Fruit fly (Drosophila melanogaster): ENCODE data around the gene CG34452.

CG34452 gene

DNA sequence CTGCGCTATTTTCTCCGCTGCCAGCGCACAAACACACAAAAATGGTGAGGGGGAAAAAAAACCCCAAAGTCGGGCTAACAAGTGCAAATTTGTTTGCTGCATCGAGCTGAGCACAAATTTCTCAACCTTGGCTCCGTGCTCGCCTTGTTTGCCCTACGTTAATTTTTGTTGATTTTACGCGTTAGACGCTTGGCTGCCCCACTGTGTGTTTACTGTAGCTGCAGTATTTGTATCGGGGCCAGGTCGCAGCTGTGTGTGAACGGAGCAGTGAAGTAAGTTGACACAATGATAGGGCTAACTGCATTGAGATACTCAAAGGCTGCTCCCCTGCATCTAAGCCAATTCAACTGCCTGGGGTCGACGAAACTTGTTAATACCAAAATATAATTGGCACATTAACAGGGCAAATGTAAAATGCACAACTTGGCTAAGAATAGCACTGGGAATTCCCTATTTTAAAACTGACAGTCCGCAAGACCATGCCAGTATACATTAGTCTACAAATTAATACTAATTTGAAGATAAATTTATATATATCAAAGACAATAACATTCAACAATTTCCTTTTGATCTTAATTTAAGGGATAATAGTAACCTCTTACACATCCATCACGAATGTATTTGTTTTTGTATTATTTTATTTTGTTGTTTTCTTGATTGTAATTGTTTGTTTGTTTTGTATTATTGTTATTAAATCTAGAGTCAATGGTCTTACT is 28.2 kb upstream of the CG34452 start, which contains the start of gene CG42571 (continued):
- TF ChIP-seq CG7963 (GFP tag; IDR thresholded peaks at IDR 0.05; ENCODE audit: partially characterized antibody) (no peak), Med (GFP tag) (peak; percentile 87), ap (GFP tag; IDR thresholded peaks at IDR 0.05) (no peak), PHDP (tag; optimal IDR thresholded peaks at IDR 0.05) (peak; percentile 57), nmo (GFP tag; optimal IDR thresholded peaks at IDR 0.05) (no peak), dan (GFP tag; IDR thresholded peaks at IDR 0.05) (no peak), crol (GFP tag; IDR thresholded peaks at IDR 0.05) (no peak), az2 (GFP tag; optimal IDR thresholded peaks at IDR 0.05) (no peak), Aef1 (GFP tag; IDR thresholded peaks at IDR 0.05) (no peak), CG16813 (GFP tag; IDR thresholded peaks at IDR 0.05; ENCODE audit: partially characterized antibody) (no peak), slbo (GFP tag; IDR thresholded peaks at IDR 0.05) (no peak), Bgb (GFP tag; IDR thresholded peaks at IDR 0.05; ENCODE audit: partially characterized antibody) (no peak), lola (GFP tag; optimal IDR thresholded peaks at IDR 0.05) (peak in 1 of 3 experiments; percentile 31), CG6813 (GFP tag; optimal IDR thresholded peaks at IDR 0.05) (peak; percentile 71), Doc3 (GFP tag; IDR thresholded peaks at IDR 0.05; ENCODE audit: partially characterized antibody) (no peak), tin (GFP tag; optimal IDR thresholded peaks at IDR 0.05) (no peak), usp (GFP tag; optimal IDR thresholded peaks at IDR 0.05) (no peak), CG12236 (GFP tag; optimal IDR thresholded peaks at IDR 0.05) (peak; percentile 65), CG17612 (GFP tag; IDR thresholded peaks at IDR 0.05) (no peak), CG32772 (GFP tag; IDR thresholded peaks at IDR 0.05) (no peak), ssp (GFP tag; IDR thresholded peaks at IDR 0.05) (no peak), CG3065 (GFP tag; optimal IDR thresholded peaks at IDR 0.05) (peak; percentile 8), zfh1 (GFP tag; IDR thresholded peaks at IDR 0.05) (peak; percentile 71; the same call in 2 of the 3 replicates), Atf6 (GFP tag; IDR thresholded peaks at IDR 0.05) (peak; percentile 22; the same call in 1 of the 2 replicates), CG10267 (tag; optimal IDR thresholded peaks at IDR 0.05) (no peak), mirr (GFP tag; optimal IDR thresholded peaks at IDR 0.05) (no peak), Bteb2 (GFP tag; optimal IDR thresholded peaks at IDR 0.05) (no peak), CG5953 (GFP tag; IDR thresholded peaks at IDR 0.05) (no peak), CG7556 (GFP tag; optimal IDR thresholded peaks at IDR 0.05) (peak; percentile 9), CG3726 (GFP tag; IDR thresholded peaks at IDR 0.05) (no peak), chn (GFP tag; optimal IDR thresholded peaks at IDR 0.05) (no peak), pfk (GFP tag; optimal IDR thresholded peaks at IDR 0.05) (no peak), hth (optimal IDR thresholded peaks at IDR 0.05) (no peak), CG1603 (tag; optimal IDR thresholded peaks at IDR 0.05) (peak; percentile 68), CG4854 (GFP tag; optimal IDR thresholded peaks at IDR 0.05) (no peak), Stat92E (GFP tag; optimal IDR thresholded peaks at IDR 0.05) (no peak), Myb (GFP tag; optimal IDR thresholded peaks at IDR 0.05) (no peak), Hr39 (optimal IDR thresholded peaks at IDR 0.05) (no peak), ind (GFP tag; optimal IDR thresholded peaks at IDR 0.05) (no peak), bab2 (GFP tag; optimal IDR thresholded peaks at IDR 0.05) (peak; percentile 49), Nf-YA (GFP tag; IDR thresholded peaks at IDR 0.05) (no peak), CG18599 (GFP tag; optimal IDR thresholded peaks at IDR 0.05) (no peak), rib (GFP tag; IDR thresholded peaks at IDR 0.05) (no peak), Pdp1 (GFP tag; optimal IDR thresholded peaks at IDR 0.05) (no peak), CG17328 (GFP tag; IDR thresholded peaks at IDR 0.05) (peak; percentile 54; the same call in 1 of the 2 replicates), CG17912 (GFP tag; optimal IDR thresholded peaks at IDR 0.05) (peak; percentile 39), kay (GFP tag; optimal IDR thresholded peaks at IDR 0.05) (no peak), Gug (GFP tag; IDR thresholded peaks at IDR 0.05) (no peak), BEAF-32 (GFP tag; optimal IDR thresholded peaks at IDR 0.05) (no peak), CG6854 (GFP tag; optimal IDR thresholded peaks at IDR 0.05) (no peak)
